Worm (Caenorhabditis elegans): Measurements from ENCODE around the gene Y54G2A.38.

ce11 chrIV:2748863-2749451 is 10.3 kb upstream of the Y54G2A.38 start:
- TF ChIP-seq nhr-28 (tag; optimal IDR thresholded peaks at IDR 0.05) (no peak), lin-39 (tag; optimal IDR thresholded peaks at IDR 0.05) (no peak), mdl-1 (tag; optimal IDR thresholded peaks at IDR 0.05) (no peak), aly-2 (tag; optimal IDR thresholded peaks at IDR 0.05) (no peak), unc-62 (GFP tag; optimal IDR thresholded peaks at IDR 0.05) (no peak), hlh-17 (GFP tag; optimal IDR thresholded peaks at IDR 0.05; ENCODE audit: borderline replicate concordance) (no peak), ceh-82 (tag; optimal IDR thresholded peaks at IDR 0.05) (no peak), aha-1 (tag; optimal IDR thresholded peaks at IDR 0.05) (no peak), alr-1 (tag; optimal IDR thresholded peaks at IDR 0.05; ENCODE audit: borderline replicate concordance) (no peak)

All from whole organism, L1 larva.